Fruit fly (Drosophila melanogaster): ENCODE results near the gene CG32037.

The CG32037 gene

DNA sequence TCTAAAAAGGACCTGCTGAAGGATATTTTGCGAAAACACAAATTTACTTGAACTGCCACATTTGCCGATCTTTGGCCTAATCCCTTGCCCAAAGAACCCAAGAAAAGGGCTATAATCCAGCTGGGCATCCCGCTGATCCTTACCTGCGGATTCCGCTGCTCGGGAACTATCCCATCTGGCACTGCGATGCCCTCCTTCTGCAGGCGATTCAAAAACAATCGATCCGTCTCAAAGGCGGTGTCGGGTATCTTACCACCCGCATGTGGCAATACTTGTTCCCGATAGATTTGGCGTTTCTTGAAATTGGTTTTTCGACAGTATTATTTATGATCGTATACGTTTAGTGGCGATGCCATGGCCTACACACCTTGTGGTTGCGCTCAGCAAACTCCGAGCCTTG lies 684 bp downstream of the CG32037 start:
- TF ChIP-seq CG42726 (GFP tag; IDR thresholded peaks at IDR 0.05; ENCODE audit: partially characterized antibody) (no peak), D (optimal IDR thresholded peaks at IDR 0.05) (peak; percentile 7), D (GFP tag; optimal IDR thresholded peaks at IDR 0.05) (no peak), CG10654 (GFP tag; optimal IDR thresholded peaks at IDR 0.05) (no peak), CG9797 (GFP tag; optimal IDR thresholded peaks at IDR 0.05) (no peak), gcm2 (GFP tag; optimal IDR thresholded peaks at IDR 0.05) (no peak), Gug (GFP tag; IDR thresholded peaks at IDR 0.05) (no peak), CG10979 (tag; optimal IDR thresholded peaks at IDR 0.05) (no peak), pros (GFP tag; optimal IDR thresholded peaks at IDR 0.05) (peak; percentile 55), CG15479 (GFP tag; optimal IDR thresholded peaks at IDR 0.05) (peak; percentile 57), CG4328 (GFP tag; optimal IDR thresholded peaks at IDR 0.05) (no peak), trem (tag; optimal IDR thresholded peaks at IDR 0.05) (no peak), NK7.1 (GFP tag; optimal IDR thresholded peaks at IDR 0.05) (no peak), oc (tag; optimal IDR thresholded peaks at IDR 0.05) (no peak), CG3407 (GFP tag; optimal IDR thresholded peaks at IDR 0.05) (no peak), twi (tag; optimal IDR thresholded peaks at IDR 0.05) (peak; percentile 89), tll (GFP tag; optimal IDR thresholded peaks at IDR 0.05) (no peak), zen (tag; optimal IDR thresholded peaks at IDR 0.05) (peak; percentile 67), Kr (GFP tag; optimal IDR thresholded peaks at IDR 0.05) (peak; percentile 69), ara (GFP tag; IDR thresholded peaks at IDR 0.05) (no peak), slp2 (GFP tag; optimal IDR thresholded peaks at IDR 0.05) (no peak), h (optimal IDR thresholded peaks at IDR 0.05) (no peak), ems (GFP tag; optimal IDR thresholded peaks at IDR 0.05) (no peak), BEAF-32 (GFP tag; optimal IDR thresholded peaks at IDR 0.05) (no peak), tup (GFP tag; optimal IDR thresholded peaks at IDR 0.05) (no peak), CG11093 (GFP tag; IDR thresholded peaks at IDR 0.05) (no peak), CG1233 (GFP tag; optimal IDR thresholded peaks at IDR 0.05) (no peak), CG17385 (GFP tag; optimal IDR thresholded peaks at IDR 0.05) (no peak)

DNA sequence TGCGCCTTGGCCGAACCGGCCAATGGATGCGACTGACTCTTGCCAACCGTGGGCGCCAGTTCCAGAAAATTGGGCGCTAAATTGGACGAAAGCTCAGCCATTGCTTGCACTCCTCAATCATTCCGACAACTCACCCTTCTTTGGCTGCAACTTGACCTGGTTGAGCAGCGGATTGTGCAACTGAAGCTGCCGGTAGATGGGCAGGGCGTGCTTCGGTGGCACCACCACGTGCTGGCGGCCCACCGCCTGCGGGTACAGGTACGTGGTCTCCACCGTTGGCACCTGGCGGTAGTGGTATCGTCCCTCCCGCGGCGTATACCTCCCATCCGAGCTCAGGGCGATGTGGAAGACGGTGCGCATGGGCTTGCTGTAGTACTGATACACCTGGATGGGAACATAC lies 1.6 kb downstream of the CG32037 start:
- TF ChIP-seq Ets65A (GFP tag) (peak; percentile 77), grn (GFP tag; optimal IDR thresholded peaks at IDR 0.05) (no peak), CG3838 (GFP tag; optimal IDR thresholded peaks at IDR 0.05) (no peak), MESR4 (GFP tag; optimal IDR thresholded peaks at IDR 0.05) (no peak), HLHmδ (GFP tag; optimal IDR thresholded peaks at IDR 0.05) (no peak), CG1603 (tag; optimal IDR thresholded peaks at IDR 0.05) (no peak), NC2α (GFP tag; optimal IDR thresholded peaks at IDR 0.05) (no peak), CG17359 (tag; optimal IDR thresholded peaks at IDR 0.05) (no peak), CG16863 (GFP tag; optimal IDR thresholded peaks at IDR 0.05) (no peak), dmrt11E (tag; optimal IDR thresholded peaks at IDR 0.05) (no peak), wor (GFP tag; IDR thresholded peaks at IDR 0.05) (no peak), inv (GFP tag; IDR thresholded peaks at IDR 0.05; ENCODE audit: partially characterized antibody) (0 out of 2 replicates have a peak, but pooled peaks have one; percentile 16), Rfx (GFP tag; IDR thresholded peaks at IDR 0.05) (no peak), CG6791 (GFP tag; IDR thresholded peaks at IDR 0.05; ENCODE audit: partially characterized antibody) (0 out of 3 replicates have a peak, but pooled peaks have one; percentile 10), CG34224 (GFP tag; IDR thresholded peaks at IDR 0.05; ENCODE audit: partially characterized antibody) (no peak), disco-r (GFP tag; optimal IDR thresholded peaks at IDR 0.05) (no peak), Sry-β (GFP tag; optimal IDR thresholded peaks at IDR 0.05) (no peak), CG11456 (GFP tag; IDR thresholded peaks at IDR 0.05) (0 out of 3 replicates have a peak, but pooled peaks have one; percentile 42), MBD-R2 (GFP tag; IDR thresholded peaks at IDR 0.05) (no peak), CG13123 (GFP tag; optimal IDR thresholded peaks at IDR 0.05) (no peak), Ssrp (tag; optimal IDR thresholded peaks at IDR 0.05) (no peak), CG1792 (GFP tag; optimal IDR thresholded peaks at IDR 0.05) (no peak), Med (GFP tag) (peak; percentile 72), CG32532 (GFP tag; IDR thresholded peaks at IDR 0.05) (0 out of 2 replicates have a peak, but pooled peaks have one; percentile 9), CG10959 (GFP tag; IDR thresholded peaks at IDR 0.05) (no peak)

Measured in whole organism, embryonic.